Fruit fly (Drosophila melanogaster): ENCODE results near the gene HGTX.

The HGTX gene

DNA sequence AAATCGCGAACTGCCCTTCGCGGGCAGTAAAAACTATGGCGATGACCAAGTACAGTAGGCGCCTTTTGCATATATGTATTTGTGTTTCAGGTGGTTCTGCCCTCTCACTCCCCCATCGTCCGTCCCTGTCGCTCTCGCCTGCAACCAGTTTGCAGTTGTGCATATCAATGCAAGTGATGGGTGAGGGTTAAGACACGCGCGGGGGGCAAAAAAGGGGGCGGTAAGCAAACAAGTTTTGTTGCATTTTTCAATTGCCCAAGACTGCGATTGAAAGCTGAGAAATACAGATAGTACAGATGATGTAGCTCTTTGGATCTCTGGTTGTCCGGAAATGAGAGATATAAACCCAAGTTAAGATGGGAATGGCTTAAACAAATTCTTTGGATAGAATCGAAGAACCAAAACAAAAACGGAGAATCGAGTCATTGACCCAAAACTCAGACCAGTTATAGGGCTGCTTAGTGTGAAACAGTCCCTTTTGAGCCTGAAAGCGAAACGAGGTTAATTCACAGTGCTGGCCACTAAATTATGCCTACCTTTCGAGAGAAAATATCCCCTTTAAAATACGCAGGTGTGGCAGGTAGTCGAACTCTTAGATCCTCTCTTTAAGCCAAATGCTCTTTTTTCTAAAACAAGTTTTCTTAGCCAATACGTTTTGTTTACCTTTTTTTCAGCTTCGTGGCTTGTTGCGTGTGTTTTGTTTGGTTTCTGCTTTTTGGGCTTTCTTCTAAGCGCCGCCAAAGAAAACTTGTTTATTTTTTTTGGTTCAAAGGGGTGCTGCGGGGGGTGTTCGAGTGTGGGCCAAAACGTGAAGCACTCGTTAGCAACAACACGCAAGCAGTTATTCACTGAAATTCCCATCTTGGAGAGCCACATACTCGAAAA lies 25.3 kb upstream of the HGTX start:
- TF ChIP-seq dmrt11E (tag; optimal IDR thresholded peaks at IDR 0.05): no peak
- TF ChIP-seq CG11398 (GFP tag; optimal IDR thresholded peaks at IDR 0.05): no peak
- no peak for TF ChIP-seq fd3F (GFP tag; optimal IDR thresholded peaks at IDR 0.05)
- TF ChIP-seq nau (GFP tag; optimal IDR thresholded peaks at IDR 0.05): no peak
- no peak for TF ChIP-seq hb (GFP tag; IDR thresholded peaks at IDR 0.05; ENCODE audit: partially characterized antibody)
- no peak for TF ChIP-seq danr (GFP tag; IDR thresholded peaks at IDR 0.05)
- TF ChIP-seq seq (GFP tag; IDR thresholded peaks at IDR 0.05): no peak
- TF ChIP-seq crol (GFP tag; IDR thresholded peaks at IDR 0.05): peak; percentile 74
- TF ChIP-seq CG30431 (GFP tag; optimal IDR thresholded peaks at IDR 0.05): no peak
- no peak for TF ChIP-seq pum (GFP tag; optimal IDR thresholded peaks at IDR 0.05)
- no peak for TF ChIP-seq slbo (GFP tag; IDR thresholded peaks at IDR 0.05)
- no peak for TF ChIP-seq CG11723 (GFP tag; optimal IDR thresholded peaks at IDR 0.05)
- TF ChIP-seq CG16815 (GFP tag; optimal IDR thresholded peaks at IDR 0.05): no peak
- no peak for TF ChIP-seq Jarid2 (GFP tag; optimal IDR thresholded peaks at IDR 0.05)
- TF ChIP-seq CG13775 (GFP tag; optimal IDR thresholded peaks at IDR 0.05): no peak
- TF ChIP-seq bigmax (GFP tag; optimal IDR thresholded peaks at IDR 0.05): no peak
- peak; percentile 21 for TF ChIP-seq CG7987 (GFP tag; optimal IDR thresholded peaks at IDR 0.05)
- TF ChIP-seq scrt (GFP tag; optimal IDR thresholded peaks at IDR 0.05): peak; percentile 57
- TF ChIP-seq lbe (GFP tag; optimal IDR thresholded peaks at IDR 0.05): peak; percentile 49
- no peak for TF ChIP-seq Sox100B (GFP tag; optimal IDR thresholded peaks at IDR 0.05)
- TF ChIP-seq CG42726 (GFP tag; IDR thresholded peaks at IDR 0.05; ENCODE audit: partially characterized antibody): no peak
- TF ChIP-seq Scr (GFP tag; IDR thresholded peaks at IDR 0.05; ENCODE audit: partially characterized antibody): no peak
- TF ChIP-seq CG5180 (GFP tag; optimal IDR thresholded peaks at IDR 0.05): no peak
- TF ChIP-seq Fer3 (tag; optimal IDR thresholded peaks at IDR 0.05): no peak
- no peak for TF ChIP-seq CG2120 (GFP tag; optimal IDR thresholded peaks at IDR 0.05)
- no peak for TF ChIP-seq CG11695 (GFP tag; IDR thresholded peaks at IDR 0.05)
- no peak for TF ChIP-seq stc (GFP tag; IDR thresholded peaks at IDR 0.05)
- TF ChIP-seq Chrac-16 (GFP tag; optimal IDR thresholded peaks at IDR 0.05): no peak
- TF ChIP-seq CG13894 (tag; optimal IDR thresholded peaks at IDR 0.05): peak; percentile 74
- no peak for TF ChIP-seq Sox102F (GFP tag; optimal IDR thresholded peaks at IDR 0.05)
- TF ChIP-seq maf-S (GFP tag; optimal IDR thresholded peaks at IDR 0.05): no peak
- TF ChIP-seq Lpt (GFP tag; optimal IDR thresholded peaks at IDR 0.05): no peak
- TF ChIP-seq cwo (GFP tag; optimal IDR thresholded peaks at IDR 0.05): peak; percentile 62
- TF ChIP-seq cad (GFP tag; optimal IDR thresholded peaks at IDR 0.05): no peak
- TF ChIP-seq ken (GFP tag; IDR thresholded peaks at IDR 0.05): 0 out of 3 replicates have a peak, but pooled peaks have one; percentile 14
- TF ChIP-seq CG2678 (tag; optimal IDR thresholded peaks at IDR 0.05): peak; percentile 3
- TF ChIP-seq Dll (GFP tag; IDR thresholded peaks at IDR 0.05; ENCODE audit: partially characterized antibody): no peak
- TF ChIP-seq sens-2 (GFP tag; IDR thresholded peaks at IDR 0.05): no peak
- TF ChIP-seq CG8924 (tag; optimal IDR thresholded peaks at IDR 0.05): no peak
- TF ChIP-seq Atf3 (GFP tag; optimal IDR thresholded peaks at IDR 0.05): no peak
- TF ChIP-seq sug (tag; optimal IDR thresholded peaks at IDR 0.05): peak; percentile 66
- TF ChIP-seq unpg (GFP tag; optimal IDR thresholded peaks at IDR 0.05): no peak
- peak; percentile 83 for TF ChIP-seq sens (GFP tag)
- TF ChIP-seq CG9215 (GFP tag; IDR thresholded peaks at IDR 0.05): no peak
- no peak for TF ChIP-seq tap (tag; optimal IDR thresholded peaks at IDR 0.05)
- no peak for TF ChIP-seq Ptx1 (GFP tag; IDR thresholded peaks at IDR 0.05)
- TF ChIP-seq corto (GFP tag; optimal IDR thresholded peaks at IDR 0.05): no peak
- TF ChIP-seq Ravus (GFP tag; IDR thresholded peaks at IDR 0.05): no peak
- TF ChIP-seq CG7556 (GFP tag; optimal IDR thresholded peaks at IDR 0.05): no peak
